2 fruit fly cellular contexts compared by ENCODE assay signal in genomic region chrX:8091017-8091620, dm6.
TF ChIP-seq lines count a peak whose summit lies in the region.

No protein-coding gene starts in this region.

TF ChIP-seq in whole organism, embryonic, 481 proteins besides CTCF, POLR2A, EP300 and RAD21 (continued from another document and continues in another):
- TF ChIP-seq CG7372 (GFP tag; IDR thresholded peaks at IDR 0.05; lab: Robert Waterston, UW) (peak; percentile 97), Dll (GFP tag; IDR thresholded peaks at IDR 0.05; lab: Robert Waterston, UW; ENCODE audit: partially characterized antibody) (peak; percentile 67; the same call in 3 of the 4 replicates), Ets97D (GFP tag; optimal IDR thresholded peaks at IDR 0.05; lab: Kevin White, UChicago) (peak; percentile 55), en (GFP tag; optimal IDR thresholded peaks at IDR 0.05; lab: Kevin White, UChicago) (peak; percentile 76), vnd (GFP tag; IDR thresholded peaks at IDR 0.05; lab: Robert Waterston, UW; ENCODE audit: partially characterized antibody) (no peak), chinmo (GFP tag; IDR thresholded peaks at IDR 0.05; lab: Robert Waterston, UW; ENCODE audit: partially characterized antibody) (peak; percentile 86; the same call in 2 of the 4 replicates), fd102C (GFP tag; optimal IDR thresholded peaks at IDR 0.05; lab: Kevin White, UChicago) (peak; percentile 7), ind (GFP tag; optimal IDR thresholded peaks at IDR 0.05; lab: Kevin White, UChicago) (peak; percentile 96), Asciz (GFP tag; optimal IDR thresholded peaks at IDR 0.05; lab: Kevin White, UChicago) (peak; percentile 96), CG1024 (GFP tag; IDR thresholded peaks at IDR 0.05; lab: Robert Waterston, UW) (peak; percentile 96), grn (GFP tag; optimal IDR thresholded peaks at IDR 0.05; lab: Kevin White, UChicago) (peak; percentile 96), zfh2 (GFP tag; optimal IDR thresholded peaks at IDR 0.05; lab: Kevin White, UChicago) (peak; percentile 87), dimm (GFP tag; IDR thresholded peaks at IDR 0.05; lab: Robert Waterston, UW) (peak; percentile 94), cad (GFP tag; optimal IDR thresholded peaks at IDR 0.05; lab: Kevin White, UChicago) (no peak), CG13624 (GFP tag; optimal IDR thresholded peaks at IDR 0.05; lab: Kevin White, UChicago) (peak; percentile 80), tin (GFP tag; optimal IDR thresholded peaks at IDR 0.05; lab: Kevin White, UChicago) (peak; percentile 95), CG9932 (GFP tag; IDR thresholded peaks at IDR 0.05; lab: Robert Waterston, UW) (peak; percentile 97), nom (GFP tag; optimal IDR thresholded peaks at IDR 0.05; lab: Kevin White, UChicago) (peak; percentile 81), Nf-YA (GFP tag; IDR thresholded peaks at IDR 0.05; lab: Robert Waterston, UW) (peak; percentile 97), CG4360 (GFP tag; IDR thresholded peaks at IDR 0.05; lab: Robert Waterston, UW) (peak; percentile 73), schlank (tag; optimal IDR thresholded peaks at IDR 0.05; lab: Kevin White, UChicago) (peak; percentile 93), vfl (GFP tag; optimal IDR thresholded peaks at IDR 0.05; lab: Kevin White, UChicago) (peak; percentile 92), sqz (GFP tag; optimal IDR thresholded peaks at IDR 0.05; lab: Kevin White, UChicago) (peak; percentile 92), Bteb2 (GFP tag; optimal IDR thresholded peaks at IDR 0.05; lab: Kevin White, UChicago) (peak; percentile 92), stwl (tag; optimal IDR thresholded peaks at IDR 0.05; lab: Kevin White, UChicago) (peak; percentile 25), emc (GFP tag; optimal IDR thresholded peaks at IDR 0.05; lab: Kevin White, UChicago) (peak; percentile 79), ash1 (GFP tag; optimal IDR thresholded peaks at IDR 0.05; lab: Kevin White, UChicago) (peak; percentile 76), CG34224 (GFP tag; IDR thresholded peaks at IDR 0.05; lab: Robert Waterston, UW; ENCODE audit: partially characterized antibody) (peak; percentile 67; the same call in 2 of the 3 replicates), twi (tag; optimal IDR thresholded peaks at IDR 0.05; lab: Kevin White, UChicago) (peak; percentile 72), CG17328 (GFP tag; IDR thresholded peaks at IDR 0.05; lab: Robert Waterston, UW) (peak; percentile 99), CG6175 (GFP tag; IDR thresholded peaks at IDR 0.05; lab: Robert Waterston, UW) (peak; percentile 96), dmrt99B (tag; optimal IDR thresholded peaks at IDR 0.05; lab: Kevin White, UChicago) (peak; percentile 97), CG7271 (tag; optimal IDR thresholded peaks at IDR 0.05; lab: Kevin White, UChicago) (peak; percentile 71), Taf1 (GFP tag; IDR thresholded peaks at IDR 0.05; lab: Robert Waterston, UW) (peak; percentile 98), Usf (GFP tag; optimal IDR thresholded peaks at IDR 0.05; lab: Kevin White, UChicago) (peak; percentile 87), CG10462 (GFP tag; optimal IDR thresholded peaks at IDR 0.05; lab: Kevin White, UChicago) (peak; percentile 93), trh (GFP tag; optimal IDR thresholded peaks at IDR 0.05; lab: Kevin White, UChicago) (peak; percentile 90), cas (GFP tag; IDR thresholded peaks at IDR 0.05; lab: Robert Waterston, UW) (peak; percentile 95), CG2129 (GFP tag; IDR thresholded peaks at IDR 0.05; lab: Robert Waterston, UW; ENCODE audit: partially characterized antibody) (no peak), CG34376 (GFP tag; optimal IDR thresholded peaks at IDR 0.05; lab: Kevin White, UChicago) (peak; percentile 95), CG4820 (GFP tag; optimal IDR thresholded peaks at IDR 0.05; lab: Kevin White, UChicago) (peak; percentile 95), CG1603 (tag; optimal IDR thresholded peaks at IDR 0.05; lab: Kevin White, UChicago) (peak; percentile 95), CG12659 (GFP tag; optimal IDR thresholded peaks at IDR 0.05; lab: Kevin White, UChicago) (peak; percentile 97), sug (tag; optimal IDR thresholded peaks at IDR 0.05; lab: Kevin White, UChicago) (peak; percentile 86), CG12155 (GFP tag; optimal IDR thresholded peaks at IDR 0.05; lab: Kevin White, UChicago) (peak; percentile 93), B-H2 (GFP tag; optimal IDR thresholded peaks at IDR 0.05; lab: Kevin White, UChicago) (peak; percentile 64), CG15479 (GFP tag; optimal IDR thresholded peaks at IDR 0.05; lab: Kevin White, UChicago) (no peak), CG30020 (tag; optimal IDR thresholded peaks at IDR 0.05; lab: Kevin White, UChicago) (peak; percentile 57), CG10431 (GFP tag; optimal IDR thresholded peaks at IDR 0.05; lab: Kevin White, UChicago) (peak; percentile 84), CG10979 (tag; optimal IDR thresholded peaks at IDR 0.05; lab: Kevin White, UChicago) (peak; percentile 95), crol (GFP tag; IDR thresholded peaks at IDR 0.05; lab: Robert Waterston, UW) (peak; percentile 94), CG10959 (GFP tag; IDR thresholded peaks at IDR 0.05; lab: Robert Waterston, UW) (peak; percentile 95), gcm2 (GFP tag; optimal IDR thresholded peaks at IDR 0.05; lab: Kevin White, UChicago) (peak; percentile 95), Xbp1 (GFP tag; optimal IDR thresholded peaks at IDR 0.05; lab: Kevin White, UChicago) (peak; percentile 97), CG6791 (GFP tag; IDR thresholded peaks at IDR 0.05; lab: Robert Waterston, UW; ENCODE audit: partially characterized antibody) (no peak), CG1529 (GFP tag; optimal IDR thresholded peaks at IDR 0.05; lab: Kevin White, UChicago) (peak; percentile 93), CG8944 (GFP tag; optimal IDR thresholded peaks at IDR 0.05; lab: Kevin White, UChicago) (peak; percentile 75), hb (GFP tag; IDR thresholded peaks at IDR 0.05; lab: Robert Waterston, UW; ENCODE audit: partially characterized antibody) (no peak), odd (GFP tag; optimal IDR thresholded peaks at IDR 0.05; lab: Kevin White, UChicago) (peak; percentile 95), CG13123 (GFP tag; optimal IDR thresholded peaks at IDR 0.05; lab: Kevin White, UChicago) (peak; percentile 86), Optix (GFP tag; IDR thresholded peaks at IDR 0.05; lab: Robert Waterston, UW) (peak; percentile 99), CG16813 (GFP tag; IDR thresholded peaks at IDR 0.05; lab: Robert Waterston, UW; ENCODE audit: partially characterized antibody) (no peak), Atf-2 (GFP tag; optimal IDR thresholded peaks at IDR 0.05; lab: Kevin White, UChicago) (peak; percentile 84), fd64A (GFP tag; optimal IDR thresholded peaks at IDR 0.05; lab: Kevin White, UChicago) (peak; percentile 90)

TF ChIP-seq in whole organism, prepupa, 60 proteins besides CTCF, POLR2A, EP300 and RAD21 (continued from another document):
- TF ChIP-seq CG11762 (GFP tag; optimal IDR thresholded peaks at IDR 0.05; lab: Kevin White, UChicago; ENCODE audit: insufficient read depth) = peak; percentile 96
- peak; percentile 93 for TF ChIP-seq CG10669 (GFP tag; optimal IDR thresholded peaks at IDR 0.05; lab: Kevin White, UChicago)
- peak; percentile 98 for TF ChIP-seq Gug (GFP tag; IDR thresholded peaks at IDR 0.05; lab: Robert Waterston, UW)
- TF ChIP-seq esn (GFP tag; optimal IDR thresholded peaks at IDR 0.05; lab: Kevin White, UChicago) = peak; percentile 96
- TF ChIP-seq vri (GFP tag; optimal IDR thresholded peaks at IDR 0.05; lab: Kevin White, UChicago) = peak; percentile 94
- peak; percentile 91 for TF ChIP-seq Hr39 (GFP tag; optimal IDR thresholded peaks at IDR 0.05; lab: Kevin White, UChicago)
- TF ChIP-seq Lpt (GFP tag; optimal IDR thresholded peaks at IDR 0.05; lab: Kevin White, UChicago) = peak; percentile 97
- peak; percentile 97 for TF ChIP-seq CG3919 (GFP tag; optimal IDR thresholded peaks at IDR 0.05; lab: Kevin White, UChicago)
